Worm (Caenorhabditis elegans): ENCODE measurements around the gene pef-1.

Gene pef-1

DNA sequence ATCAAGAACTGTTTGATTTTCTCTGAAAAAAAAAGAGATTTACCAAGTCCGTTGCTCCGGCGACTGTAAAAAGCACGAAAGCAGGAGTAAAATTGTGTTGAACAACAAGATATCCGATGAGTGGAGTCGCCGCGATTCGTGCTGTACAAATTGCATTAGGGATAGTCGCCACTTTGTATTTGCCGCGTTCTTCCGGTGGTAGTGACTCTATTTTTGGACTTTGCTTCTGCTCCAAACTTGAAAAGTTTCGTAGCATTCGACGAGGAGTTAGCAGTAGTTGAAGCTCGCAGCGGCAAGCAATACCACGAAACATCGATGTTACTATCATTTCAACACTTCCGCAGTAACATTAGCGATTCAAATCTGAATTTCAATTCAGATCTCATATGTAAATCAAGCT is 16.6 kb downstream of the pef-1 start, which contains the start of gene crls-1:
Gene crls-1 (minus strand): TSS at position 363 of the 400 bp plus-strand sequence.
- no peak for TF ChIP-seq nhr-20 (tag; optimal IDR thresholded peaks at IDR 0.05)
- TF ChIP-seq nhr-47 (tag; optimal IDR thresholded peaks at IDR 0.05): peak; percentile 3
- peak; percentile 7 for TF ChIP-seq rnt-1 (tag; optimal IDR thresholded peaks at IDR 0.05)
- peak; percentile 14 for TF ChIP-seq nhr-85 (tag)
- TF ChIP-seq Y116A8C.19 (tag; optimal IDR thresholded peaks at IDR 0.05; ENCODE audit: borderline replicate concordance): no peak
- peak in 1 of 2 experiments; percentile 4 for TF ChIP-seq lsy-2 (tag; optimal IDR thresholded peaks at IDR 0.05)

ce11 chrIII:907990-908389 is 18.1 kb downstream of the pef-1 start:
- peak; percentile 61 for TF ChIP-seq blmp-1 (tag; optimal IDR thresholded peaks at IDR 0.05)
- TF ChIP-seq snu-23 (GFP tag; optimal IDR thresholded peaks at IDR 0.05): peak; percentile 5
- peak; percentile 6 to 49 for TF ChIP-seq efl-1 (optimal IDR thresholded peaks at IDR 0.05)
- peak in 1 of 2 experiments; percentile 7 for TF ChIP-seq efl-1 (GFP tag; optimal IDR thresholded peaks at IDR 0.05 in 1 of 2)
- no peak for TF ChIP-seq sup-37 (GFP tag; optimal IDR thresholded peaks at IDR 0.05)
- no peak for TF ChIP-seq lin-39 (tag; optimal IDR thresholded peaks at IDR 0.05)
- no peak for TF ChIP-seq pag-3 (tag; optimal IDR thresholded peaks at IDR 0.05; ENCODE audit: borderline replicate concordance, insufficient read depth)
- TF ChIP-seq jun-1 (tag; optimal IDR thresholded peaks at IDR 0.05): peak; percentile 71
- TF ChIP-seq fos-1 (tag; optimal IDR thresholded peaks at IDR 0.05): peak; percentile 94
- TF ChIP-seq unc-130 (tag; optimal IDR thresholded peaks at IDR 0.05): no peak
- no peak for TF ChIP-seq irx-1 (tag; optimal IDR thresholded peaks at IDR 0.05)
- TF ChIP-seq lin-14 (GFP tag; optimal IDR thresholded peaks at IDR 0.05): peak; percentile 36
- no peak for TF ChIP-seq nhr-76 (tag; optimal IDR thresholded peaks at IDR 0.05)
- TF ChIP-seq lsy-2 (tag; optimal IDR thresholded peaks at IDR 0.05): peak in 1 of 2 experiments; percentile 45
- no peak for TF ChIP-seq ets-5 (GFP tag; IDR thresholded peaks at IDR 0.05)

DNA sequence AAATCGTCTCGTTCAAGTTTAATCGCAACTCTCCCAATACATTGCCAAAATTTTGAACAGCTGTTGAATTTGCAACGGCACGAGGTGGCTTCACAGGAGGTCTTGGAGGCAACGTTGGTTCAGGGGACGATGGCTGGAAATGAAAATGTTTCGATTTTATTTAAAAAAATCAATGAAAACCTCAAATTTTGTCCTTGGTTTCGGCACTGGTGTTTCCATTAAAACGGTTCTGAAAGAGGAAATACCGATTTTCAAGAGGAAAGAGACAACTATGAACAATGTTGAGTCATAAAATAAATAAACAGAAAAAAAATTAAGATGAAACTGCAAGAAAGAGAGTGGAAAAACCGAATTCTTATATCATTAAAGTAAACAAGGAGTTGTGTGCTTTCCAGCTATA is 18.8 kb downstream of the pef-1 start, which contains the start of gene F23H11.4:
Gene F23H11.4 (minus strand): TSS at position 229 of the 400 bp plus-strand sequence.
- no peak for TF ChIP-seq fkh-4 (tag; optimal IDR thresholded peaks at IDR 0.05; ENCODE audit: borderline replicate concordance)
- no peak for TF ChIP-seq efl-1 (optimal IDR thresholded peaks at IDR 0.05)
- TF ChIP-seq efl-1 (GFP tag; optimal IDR thresholded peaks at IDR 0.05 in 1 of 2): peak in 1 of 2 experiments; percentile 71

ce11 chrIII:901600-902250 is 24.4 kb downstream of the pef-1 start:
- peak; percentile 15 for TF ChIP-seq C16A3.4 (tag; optimal IDR thresholded peaks at IDR 0.05)
- peak; percentile 4 for TF ChIP-seq nhr-47 (tag; optimal IDR thresholded peaks at IDR 0.05)
- peak; percentile 42 for TF ChIP-seq lin-15B (tag; optimal IDR thresholded peaks at IDR 0.05)
- TF ChIP-seq mef-2 (tag; optimal IDR thresholded peaks at IDR 0.05): no peak
- peak; percentile 55 to 70 for TF ChIP-seq efl-1 (optimal IDR thresholded peaks at IDR 0.05)
- TF ChIP-seq efl-1 (GFP tag; optimal IDR thresholded peaks at IDR 0.05 in 1 of 2): peak; percentile 78 to 97
- no peak for TF ChIP-seq nhr-84 (tag; optimal IDR thresholded peaks at IDR 0.05)
- TF ChIP-seq nhr-71 (tag; optimal IDR thresholded peaks at IDR 0.05): peak; percentile 36
- no peak for TF ChIP-seq F16B12.6 (tag; optimal IDR thresholded peaks at IDR 0.05)
- peak; percentile 42 to 87 for TF ChIP-seq lin-35 (GFP tag; optimal IDR thresholded peaks at IDR 0.05)
- TF ChIP-seq nhr-20 (tag; optimal IDR thresholded peaks at IDR 0.05): peak; percentile 6
- TF ChIP-seq blmp-1 (tag; optimal IDR thresholded peaks at IDR 0.05): peak; percentile 9
- TF ChIP-seq dpl-1 (GFP tag; optimal IDR thresholded peaks at IDR 0.05): peak; percentile 61 to 81 (median 73)
- peak; percentile 3 for TF ChIP-seq snu-23 (GFP tag; optimal IDR thresholded peaks at IDR 0.05)

- TF ChIP-seq fkh-8 (tag; optimal IDR thresholded peaks at IDR 0.05) (no peak), efl-1 (optimal IDR thresholded peaks at IDR 0.05) (no peak), efl-1 (GFP tag; optimal IDR thresholded peaks at IDR 0.05 in 1 of 2) (peak in 1 of 2 experiments; percentile 90), lin-39 (tag; optimal IDR thresholded peaks at IDR 0.05) (no peak)
Observed at ce11 chrIII:901148-901547, 25.0 kb downstream of the pef-1 start, which contains the start of gene sucl-2. Gene sucl-2 (minus strand): TSS chrIII:901412.

- no peak for TF ChIP-seq pax-3 (tag; optimal IDR thresholded peaks at IDR 0.05)
- TF ChIP-seq nhr-90 (tag; optimal IDR thresholded peaks at IDR 0.05; ENCODE audit: poor library complexity): no peak
- TF ChIP-seq ztf-4 (tag; optimal IDR thresholded peaks at IDR 0.05): no peak
Observed at ce11 chrIII:900134-900533, 26.0 kb downstream of the pef-1 start.
